Fruit fly (Drosophila melanogaster) whole organism, prepupa: ENCODE measurements around the gene Cks85A.

Source experiments
- CG3919 ChIP-seq: fragments of 200-800 bp; sonication (Bioruptor generic); optimal IDR thresholded peaks from 3 replicates; lab custom pipeline; 2016; ENCODE audit warnings: missing biosample characterization, missing genetic modification characterization
- achi ChIP-seq: fragments of 200-800 bp; sonication (Bioruptor generic); optimal IDR thresholded peaks from 3 replicates; lab custom pipeline; 2016; ENCODE audit warnings: missing biosample characterization, missing genetic modification characterization
- svp ChIP-seq: fragments of 200-800 bp; sonication (Bioruptor generic); peaks from one replicate; lab custom pipeline; 2016; ENCODE audit warnings: missing biosample characterization, missing genetic modification characterization

- TF ChIP-seq CG3919 (GFP tag; lab: Kevin White, UChicago): no peak
- no peak for TF ChIP-seq svp (GFP tag; lab: Kevin White, UChicago)
- TF ChIP-seq achi (GFP tag; lab: Kevin White, UChicago): no peak
Measured at dm6 chr3R:8686446-8686845, 31.8 kb downstream of the Cks85A start.
